Fruit fly (Drosophila melanogaster) whole organism, embryonic: ENCODE results near the gene Mlc-c.

Experiments used
- Adf1 ChIP-seq: fragments of 200-800 bp; sonication (Bioruptor generic); IDR thresholded peaks from 2 replicates; pipeline ENCODE4 v1.3.6; 2022; ENCODE audit warnings: missing biosample characterization, missing genetic modification characterization
- Aef1 ChIP-seq: fragments of 200-800 bp; sonication (Bioruptor generic); IDR thresholded peaks from 3 replicates; pipeline ENCODE4 v1.3.6; 2022; ENCODE audit warnings: missing biosample characterization, missing genetic modification characterization
- Antp ChIP-seq: fragments of 200-800 bp; sonication (Bioruptor generic); optimal IDR thresholded peaks from 3 replicates; lab custom pipeline; 2016; ENCODE audit warnings: missing biosample characterization, missing genetic modification characterization
- BtbVII ChIP-seq: fragments of 200-800 bp; sonication (Bioruptor generic); optimal IDR thresholded peaks from 3 replicates; lab custom pipeline; 2017; ENCODE audit warnings: missing biosample characterization, mild to moderate bottlenecking, missing genetic modification characterization
- CG11398 ChIP-seq: fragments of 200-800 bp; sonication (Bioruptor generic); optimal IDR thresholded peaks from 2 replicates; lab custom pipeline; 2016; ENCODE audit warnings: missing biosample characterization, missing genetic modification characterization
- CG11723 ChIP-seq: fragments of 200-800 bp; sonication (Bioruptor generic); optimal IDR thresholded peaks from 2 replicates; lab custom pipeline; 2017; ENCODE audit warnings: missing biosample characterization, mild to moderate bottlenecking, missing genetic modification characterization
- CG12071 ChIP-seq: fragments of 200-800 bp; sonication (Bioruptor generic); optimal IDR thresholded peaks from 3 replicates; lab custom pipeline; 2018; ENCODE audit warnings: missing biosample characterization, mild to moderate bottlenecking, missing genetic modification characterization
- CG1233 ChIP-seq: fragments of 200-800 bp; sonication (Bioruptor generic); optimal IDR thresholded peaks from 4 replicates; lab custom pipeline; 2018; ENCODE audit warnings: missing biosample characterization, mild to moderate bottlenecking, missing genetic modification characterization
- CG13775 ChIP-seq: fragments of 200-800 bp; sonication (Bioruptor generic); optimal IDR thresholded peaks from 3 replicates; lab custom pipeline; 2017; ENCODE audit warnings: missing biosample characterization, mild to moderate bottlenecking, missing genetic modification characterization
- CG15479 ChIP-seq: fragments of 200-800 bp; sonication (Bioruptor generic); optimal IDR thresholded peaks from 3 replicates; lab custom pipeline; 2019; ENCODE audit warnings: missing biosample characterization, mild to moderate bottlenecking, missing genetic modification characterization, moderate library complexity
- CG1603 ChIP-seq: fragments of 200-800 bp; sonication (Bioruptor generic); optimal IDR thresholded peaks from 2 replicates; lab custom pipeline; 2019; ENCODE audit warnings: missing biosample characterization, mild to moderate bottlenecking, missing genetic modification characterization, moderate library complexity
- CG30403 ChIP-seq: fragments of 200-800 bp; sonication (Bioruptor generic); optimal IDR thresholded peaks from 3 replicates; lab custom pipeline; 2016; ENCODE audit warnings: missing biosample characterization, missing genetic modification characterization
- CG3065 ChIP-seq: fragments of 200-800 bp; sonication (Bioruptor generic); optimal IDR thresholded peaks from 2 replicates; lab custom pipeline; 2016; ENCODE audit warnings: missing biosample characterization, missing genetic modification characterization
- CG4707 ChIP-seq: fragments of 200-800 bp; sonication (Bioruptor generic); optimal IDR thresholded peaks from 2 replicates; lab custom pipeline; 2018; ENCODE audit warnings: missing biosample characterization, mild to moderate bottlenecking, missing genetic modification characterization, moderate library complexity
- CG6654 ChIP-seq: fragments of 200-800 bp; sonication (Bioruptor generic); optimal IDR thresholded peaks from 2 replicates; lab custom pipeline; 2017; ENCODE audit warnings: missing biosample characterization, mild to moderate bottlenecking, missing genetic modification characterization
- CG6813 ChIP-seq: fragments of 200-800 bp; sonication (Bioruptor generic); optimal IDR thresholded peaks from 2 replicates; lab custom pipeline; 2017; ENCODE audit warnings: missing biosample characterization, missing genetic modification characterization, mild to moderate bottlenecking, moderate library complexity, missing genetic modification reagents
- CG7357 ChIP-seq: fragments of 200-800 bp; sonication (Bioruptor generic); IDR thresholded peaks from 3 replicates; pipeline ENCODE4 v1.3.6; 2022; ENCODE audit warnings: missing biosample characterization, missing genetic modification characterization
- CG8359 ChIP-seq: fragments of 200-800 bp; sonication (Bioruptor generic); optimal IDR thresholded peaks from 2 replicates; lab custom pipeline; 2017; ENCODE audit warnings: missing biosample characterization, mild to moderate bottlenecking, missing genetic modification characterization, borderline replicate concordance
- Dbx ChIP-seq: fragments of 200-800 bp; sonication (Bioruptor generic); IDR thresholded peaks from 3 replicates; pipeline ENCODE4 v1.3.6; 2022; ENCODE audit warnings: missing biosample characterization, missing genetic modification characterization
- Eip74EF ChIP-seq, 2 experiments: fragments of 200-800 bp in 1 of 2; fragments of >200 bp in 1 of 2; sonication (Bioruptor generic) in 1 of 2; optimal IDR thresholded peaks; 2 replicates each; lab custom pipeline; 2017 to 2019; ENCODE audit warnings: missing biosample characterization in 2 of 2, missing genetic modification characterization in 2 of 2, mild to moderate bottlenecking in 1 of 2, moderate library complexity in 1 of 2
- GATAe ChIP-seq: fragments of 200-800 bp; sonication (Bioruptor generic); conservative IDR thresholded peaks from 2 replicates; pipeline ENCODE4 v1.3.6; 2022; ENCODE audit warnings: missing biosample characterization, missing genetic modification characterization
- Hr3 ChIP-seq: fragments of 200-800 bp; sonication (Bioruptor generic); optimal IDR thresholded peaks from 3 replicates; lab custom pipeline; 2016; ENCODE audit warnings: missing biosample characterization, missing genetic modification characterization
- NC2β ChIP-seq: fragments of 200-800 bp; sonication (Bioruptor generic); optimal IDR thresholded peaks from 2 replicates; lab custom pipeline; 2016; ENCODE audit warnings: missing biosample characterization, missing genetic modification characterization
- NFAT ChIP-seq: fragments of 200-800 bp; sonication (Bioruptor generic); IDR thresholded peaks from 2 replicates; pipeline ENCODE4 v1.3.6; 2022; ENCODE audit warnings: missing biosample characterization, missing genetic modification characterization
- Nf-YC ChIP-seq: fragments of 200-800 bp; optimal IDR thresholded peaks from 3 replicates; lab custom pipeline; 2019; ENCODE audit warnings: missing biosample characterization, mild to moderate bottlenecking, missing genetic modification characterization, moderate library complexity
- Oaz ChIP-seq: fragments of 200-800 bp; sonication (Bioruptor generic); IDR thresholded peaks from 2 replicates; pipeline ENCODE4 v1.3.6; 2022; ENCODE audit warnings: missing biosample characterization, missing genetic modification characterization
- Optix ChIP-seq: fragments of 200-800 bp; sonication (Bioruptor generic); IDR thresholded peaks from 3 replicates; pipeline ENCODE4 v1.3.6; 2022; ENCODE audit warnings: missing biosample characterization, missing genetic modification characterization
- Ravus ChIP-seq: fragments of 200-800 bp; sonication (Bioruptor generic); IDR thresholded peaks from 2 replicates; pipeline ENCODE4 v1.3.6; 2022; ENCODE audit warnings: missing biosample characterization, missing genetic modification characterization
- Taf1 ChIP-seq: fragments of 200-800 bp; sonication (Bioruptor generic); IDR thresholded peaks from 2 replicates; pipeline ENCODE4 v1.3.6; 2022; ENCODE audit warnings: missing biosample characterization, missing genetic modification characterization
- Vsx1 ChIP-seq: fragments of 200-800 bp; sonication (Bioruptor generic); optimal IDR thresholded peaks from 2 replicates; lab custom pipeline; 2017; ENCODE audit warnings: missing biosample characterization, mild to moderate bottlenecking, missing genetic modification characterization, missing genetic modification reagents
- Xbp1 ChIP-seq: fragments of 200-800 bp; sonication (Bioruptor generic); optimal IDR thresholded peaks from 3 replicates; lab custom pipeline; 2016; ENCODE audit warnings: missing biosample characterization, mild to moderate bottlenecking, missing genetic modification characterization
- YL-1 ChIP-seq: fragments of 200-800 bp; sonication (Bioruptor generic); optimal IDR thresholded peaks from 3 replicates; lab custom pipeline; 2017; ENCODE audit warnings: missing biosample characterization, mild to moderate bottlenecking, missing genetic modification characterization
- cg ChIP-seq: fragments of 200-800 bp; sonication (Bioruptor generic); optimal IDR thresholded peaks from 3 replicates; lab custom pipeline; 2019; ENCODE audit warnings: missing biosample characterization, mild to moderate bottlenecking, missing genetic modification characterization, moderate library complexity
- ci ChIP-seq: fragments of 200-800 bp; sonication (Bioruptor generic); IDR thresholded peaks from 3 replicates; pipeline ENCODE4 v1.3.6; 2022; ENCODE audit warnings: missing biosample characterization, missing genetic modification characterization
- dysf ChIP-seq: fragments of 200-800 bp; sonication (Bioruptor generic); IDR thresholded peaks from 3 replicates; pipeline ENCODE4 v1.3.6; 2022; ENCODE audit warnings: missing biosample characterization, missing genetic modification characterization
- eyg ChIP-seq: fragments of 200-800 bp; sonication (Bioruptor generic); optimal IDR thresholded peaks from 3 replicates; lab custom pipeline; 2016; ENCODE audit warnings: missing biosample characterization, missing genetic modification characterization
- gro ChIP-seq: fragments of 200-800 bp; sonication (Bioruptor generic); optimal IDR thresholded peaks from 2 replicates; lab custom pipeline; 2016; ENCODE audit warnings: missing biosample characterization, missing genetic modification characterization
- hb ChIP-seq: fragments of 200-800 bp; sonication (Bioruptor generic); IDR thresholded peaks from 3 replicates; pipeline ENCODE4 v1.3.6; 2022; ENCODE audit warnings: missing biosample characterization, missing genetic modification characterization; ENCODE audit not compliant: partially characterized antibody
- hkb ChIP-seq, 2 experiments: fragments of 200-800 bp in 1 of 2; fragments of >200 bp in 1 of 2; sonication (Bioruptor generic) in 1 of 2; IDR thresholded peaks in 1 of 2; optimal IDR thresholded peaks in 1 of 2; 2 replicates each; pipeline versions ENCODE4 v1.3.6 to Lab custom; 2017 to 2022; ENCODE audit warnings: missing biosample characterization in 1 of 2, missing genetic modification characterization in 1 of 2
- klu ChIP-seq: fragments of 200-800 bp; sonication (Bioruptor generic); IDR thresholded peaks from 2 replicates; pipeline ENCODE4 v1.3.6; 2022; ENCODE audit warnings: missing biosample characterization, missing genetic modification characterization
- lbe ChIP-seq: fragments of 200-800 bp; sonication (Bioruptor generic); optimal IDR thresholded peaks from 2 replicates; lab custom pipeline; 2016; ENCODE audit warnings: missing biosample characterization, mild to moderate bottlenecking, missing genetic modification characterization
- maf-S ChIP-seq: fragments of 200-800 bp; sonication (Bioruptor generic); optimal IDR thresholded peaks from 2 replicates; lab custom pipeline; 2016; ENCODE audit warnings: missing biosample characterization, missing genetic modification characterization
- mld ChIP-seq: fragments of 200-800 bp; sonication (Bioruptor generic); IDR thresholded peaks from 3 replicates; pipeline ENCODE4 v1.3.6; 2022; ENCODE audit warnings: missing biosample characterization, missing genetic modification characterization; ENCODE audit not compliant: partially characterized antibody
- p53 ChIP-seq: fragments of 200-800 bp; sonication (Bioruptor generic); optimal IDR thresholded peaks from 2 replicates; lab custom pipeline; 2016; ENCODE audit warnings: missing biosample characterization, missing genetic modification characterization
- pho ChIP-seq: fragments of 200-800 bp; sonication (Bioruptor generic); optimal IDR thresholded peaks from 2 replicates; lab custom pipeline; 2016; ENCODE audit warnings: missing biosample characterization, missing genetic modification characterization
- row ChIP-seq: fragments of 200-800 bp; sonication (Bioruptor generic); IDR thresholded peaks from 3 replicates; pipeline ENCODE4 v1.3.6; 2022; ENCODE audit warnings: missing biosample characterization, missing genetic modification characterization
- shn ChIP-seq: fragments of 200-800 bp; sonication (Bioruptor generic); optimal IDR thresholded peaks from 3 replicates; lab custom pipeline; 2016; ENCODE audit warnings: missing biosample characterization, missing genetic modification characterization
- sim ChIP-seq: fragments of 200-800 bp; sonication (Bioruptor generic); IDR thresholded peaks from 2 replicates; pipeline ENCODE4 v1.3.6; 2022; ENCODE audit warnings: missing biosample characterization, missing genetic modification characterization
- sima ChIP-seq: fragments of 200-800 bp; sonication (Bioruptor generic); optimal IDR thresholded peaks from 2 replicates; lab custom pipeline; 2016; ENCODE audit warnings: missing biosample characterization, missing genetic modification characterization
- wor ChIP-seq: fragments of 200-800 bp; sonication (Bioruptor generic); IDR thresholded peaks from 2 replicates; pipeline ENCODE4 v1.3.6; 2022; ENCODE audit warnings: missing biosample characterization, missing genetic modification characterization
- zen2 ChIP-seq: fragments of 200-800 bp; sonication (Bioruptor generic); IDR thresholded peaks from 3 replicates; pipeline ENCODE4 v1.3.6; 2022; ENCODE audit warnings: missing biosample characterization, missing genetic modification characterization; ENCODE audit not compliant: partially characterized antibody

Gene Mlc-c

dm6 chrX:5604181-5604580 is 18.2 kb downstream of the Mlc-c start (continued):
- TF ChIP-seq hb (GFP tag; lab: Robert Waterston, UW) (no peak), sima (GFP tag; lab: Kevin White, UChicago) (no peak), Ravus (GFP tag; lab: Robert Waterston, UW) (no peak), row (GFP tag; lab: Robert Waterston, UW) (peak; percentile 62), lbe (no peak), zen2 (GFP tag; lab: Robert Waterston, UW) (no peak), GATAe (GFP tag; lab: Robert Waterston, UW) (no peak), Vsx1 (GFP tag; lab: Kevin White, UChicago) (peak; percentile 57), CG11723 (GFP tag; lab: Kevin White, UChicago) (no peak), CG1603 (tag; lab: Kevin White, UChicago) (peak; percentile 74), dysf (GFP tag; lab: Robert Waterston, UW) (peak; percentile 44; the same call in 1 of the 3 replicates), BtbVII (GFP tag; lab: Kevin White, UChicago) (no peak), Taf1 (GFP tag; lab: Robert Waterston, UW) (no peak), CG3065 (GFP tag; lab: Kevin White, UChicago) (no peak), Adf1 (no peak), ci (GFP tag; lab: Robert Waterston, UW) (peak; percentile 45; the same call in 1 of the 3 replicates), klu (GFP tag; lab: Robert Waterston, UW) (no peak), cg (GFP tag; lab: Kevin White, UChicago) (no peak), CG12071 (GFP tag; lab: Kevin White, UChicago) (no peak), Hr3 (GFP tag; lab: Kevin White, UChicago) (peak; percentile 6), maf-S (GFP tag; lab: Kevin White, UChicago) (no peak), CG4707 (no peak), CG8359 (GFP tag; lab: Kevin White, UChicago) (no peak), wor (GFP tag; lab: Robert Waterston, UW) (0 out of 2 replicates have a peak, but pooled peaks have one; percentile 19), sim (no peak), Oaz (no peak), Aef1 (GFP tag; lab: Robert Waterston, UW) (no peak), YL-1 (GFP tag; lab: Kevin White, UChicago) (no peak), pho (GFP tag; lab: Kevin White, UChicago) (no peak), hkb (optimal IDR thresholded peaks at IDR 0.05; lab: Kevin White, UChicago) (no peak), hkb (GFP tag; IDR thresholded peaks at IDR 0.05; lab: Robert Waterston, UW) (0 out of 2 replicates have a peak, but pooled peaks have one; percentile 32), mld (no peak), shn (GFP tag; lab: Kevin White, UChicago) (no peak), Antp (no peak), p53 (GFP tag; lab: Kevin White, UChicago) (no peak), CG6654 (GFP tag; lab: Kevin White, UChicago) (no peak), CG13775 (GFP tag; lab: Kevin White, UChicago) (peak; percentile 41), NFAT (0 out of 2 replicates have a peak, but pooled peaks have one; percentile 25), gro (GFP tag; lab: Kevin White, UChicago) (no peak), Dbx (GFP tag; lab: Robert Waterston, UW) (no peak), Xbp1 (GFP tag; lab: Kevin White, UChicago) (peak; percentile 14), Optix (GFP tag; lab: Robert Waterston, UW) (no peak; the same call in 2 of the 3 replicates), CG7357 (GFP tag; lab: Robert Waterston, UW) (0 out of 3 replicates have a peak, but pooled peaks have one; percentile 25), eyg (GFP tag; lab: Kevin White, UChicago) (no peak), CG1233 (GFP tag; lab: Kevin White, UChicago) (peak; percentile 31), NC2β (GFP tag; lab: Kevin White, UChicago) (no peak), Eip74EF (GFP tag; optimal IDR thresholded peaks at IDR 0.05; lab: Kevin White, UChicago) (no peak), CG11398 (GFP tag; lab: Kevin White, UChicago) (no peak), CG15479 (GFP tag; lab: Kevin White, UChicago) (peak; percentile 11), CG6813 (GFP tag; lab: Kevin White, UChicago) (peak; percentile 27), Nf-YC (tag; lab: Kevin White, UChicago) (no peak), CG30403 (peak; percentile 7)
